Fruit fly (Drosophila melanogaster) S2 (cell line): ENCODE data around the gene mRpL30.

Source experiments
- CG8478 ChIP-seq: fragments of >200 bp; optimal IDR thresholded peaks from 2 replicates; lab custom pipeline; 2018
- CTCF ChIP-seq, 2 experiments: fragments of >200 bp; optimal IDR thresholded peaks; 2 replicates each; lab custom pipeline; 2018

DNA sequence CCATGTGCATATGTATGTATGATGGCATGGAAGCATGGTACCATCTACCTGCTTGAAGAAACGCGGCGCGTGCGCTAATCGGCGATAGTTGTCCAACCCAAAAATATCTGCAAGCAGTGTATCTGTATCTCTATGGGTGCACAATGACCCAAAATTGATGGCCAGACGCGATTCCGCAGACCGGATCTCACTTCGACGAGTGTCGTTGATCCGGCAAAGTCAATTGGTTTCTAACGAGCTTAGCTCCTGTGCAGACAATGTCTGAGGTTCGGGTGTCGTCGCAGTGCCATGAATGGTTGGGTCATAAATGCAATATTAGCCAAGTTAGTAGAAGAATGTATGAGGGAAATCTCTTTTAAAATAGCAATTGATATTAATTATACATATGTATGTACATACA lies 34.1 kb upstream of the mRpL30 start:
- TF ChIP-seq CTCF (optimal IDR thresholded peaks at IDR 0.05; lab: Kevin White, UChicago) = no peak
- no peak for TF ChIP-seq CG8478 (lab: Kevin White, UChicago)
